Worm (Caenorhabditis elegans) whole organism, young adult: ENCODE measurements around the gene pan-1.

Experiments
- B0019.2 ChIP-seq: fragments of 200-800 bp; sonication (Bioruptor generic); conservative IDR thresholded peaks from 2 replicates; pipeline ENCODE4 v1.3.6; 2022; ENCODE audit warnings: missing genetic modification reagents, missing genetic modification characterization, missing compliant biosample characterization
- B0261.1 ChIP-seq: sonication (generic microtip); optimal IDR thresholded peaks from 2 replicates; lab custom pipeline; 2016; ENCODE audit warnings: mild to moderate bottlenecking, missing genetic modification characterization, moderate library complexity, missing compliant biosample characterization
- B0336.3 ChIP-seq: fragments of 200-800 bp; sonication (Bioruptor generic); IDR thresholded peaks from 2 replicates; pipeline ENCODE4 v1.3.6; 2022; ENCODE audit warnings: missing genetic modification characterization, missing compliant biosample characterization
- C06A6.2 ChIP-seq: fragments of 200-800 bp; sonication (Bioruptor generic); conservative IDR thresholded peaks from 2 replicates; pipeline ENCODE4 v1.3.6; 2022; ENCODE audit warnings: missing genetic modification characterization, missing compliant biosample characterization
- F37B4.10 ChIP-seq: fragments of 200-800 bp; sonication (Bioruptor generic); IDR thresholded peaks from 2 replicates; pipeline ENCODE4 v1.3.6; 2022; ENCODE audit warnings: missing genetic modification characterization, missing compliant biosample characterization
- F49E8.2 ChIP-seq: sonication (generic microtip); optimal IDR thresholded peaks from 3 replicates; lab custom pipeline; 2017; ENCODE audit warnings: missing genetic modification characterization, mild to moderate bottlenecking, missing compliant biosample characterization, antibody characterized with exemption, moderate library complexity; ENCODE audit not compliant: insufficient read depth
- F55B11.4 ChIP-seq: sonication (generic microtip); optimal IDR thresholded peaks from 2 replicates; lab custom pipeline; 2016; ENCODE audit warnings: missing compliant biosample characterization, missing genetic modification characterization, borderline replicate concordance; ENCODE audit not compliant: insufficient read depth
- F57A8.1 ChIP-seq: fragments of 200-800 bp; sonication (Bioruptor generic); optimal IDR thresholded peaks from 2 replicates; lab custom pipeline; 2018; ENCODE audit warnings: mild to moderate bottlenecking, missing genetic modification characterization, moderate library complexity, missing compliant biosample characterization
- Y67H2A.10 ChIP-seq: fragments of 200-800 bp; sonication (Bioruptor generic); conservative IDR thresholded peaks from 2 replicates; pipeline ENCODE4 v1.3.6; 2022; ENCODE audit warnings: missing genetic modification reagents, missing genetic modification characterization, missing compliant biosample characterization
- aptf-2 ChIP-seq: fragments of 200-800 bp; sonication (Bioruptor generic); conservative IDR thresholded peaks from 2 replicates; pipeline ENCODE4 v1.3.6; 2022; ENCODE audit warnings: missing genetic modification reagents, missing genetic modification characterization, missing compliant biosample characterization
- aptf-3 ChIP-seq: fragments of 200-800 bp; sonication (Bioruptor generic); IDR thresholded peaks from 2 replicates; pipeline ENCODE4 v1.3.6; 2022; ENCODE audit warnings: missing genetic modification characterization, missing compliant biosample characterization
- ccch-3 ChIP-seq: fragments of 200-800 bp; sonication (Bioruptor generic); optimal IDR thresholded peaks from 2 replicates; lab custom pipeline; 2018; ENCODE audit warnings: mild to moderate bottlenecking, missing genetic modification characterization, missing compliant biosample characterization
- ceh-79 ChIP-seq: sonication (generic microtip); optimal IDR thresholded peaks from 2 replicates; lab custom pipeline; 2017; ENCODE audit warnings: mild to moderate bottlenecking, missing genetic modification characterization, missing compliant biosample characterization
- chd-7 ChIP-seq: sonication (generic microtip); optimal IDR thresholded peaks from 2 replicates; lab custom pipeline; 2016; ENCODE audit warnings: mild to moderate bottlenecking, missing genetic modification characterization, moderate library complexity, missing compliant biosample characterization
- die-1 ChIP-seq: sonication (generic microtip); optimal IDR thresholded peaks from 2 replicates; lab custom pipeline; 2016; ENCODE audit warnings: missing genotype, mild to moderate bottlenecking, missing genetic modification characterization, missing compliant biosample characterization
- efl-1 ChIP-seq: fragments of 150-350 bp; optimal IDR thresholded peaks from 2 replicates; lab custom pipeline; 2014; ENCODE audit warnings: missing biosample characterization, missing genetic modification reagents, missing genetic modification characterization
- egl-18 ChIP-seq: fragments of 200-800 bp; sonication (Bioruptor generic); IDR thresholded peaks from 2 replicates; pipeline ENCODE4 v1.3.6; 2022; ENCODE audit warnings: missing genetic modification reagents, missing genetic modification characterization, missing compliant biosample characterization
- egrh-3 ChIP-seq: fragments of 200-800 bp; sonication (Bioruptor generic); IDR thresholded peaks from 2 replicates; pipeline ENCODE4 v1.3.6; 2022; ENCODE audit warnings: missing genetic modification reagents, missing genetic modification characterization, missing compliant biosample characterization
- him-1 ChIP-seq: sonication (generic microtip); optimal IDR thresholded peaks from 2 replicates; lab custom pipeline; 2016; ENCODE audit warnings: missing genotype, missing genetic modification reagents, missing genetic modification characterization, missing compliant biosample characterization
- hmg-1.2 ChIP-seq: fragments of 200-800 bp; sonication (Bioruptor generic); IDR thresholded peaks from 2 replicates; pipeline ENCODE4 v1.3.6; 2022; ENCODE audit warnings: missing genetic modification reagents, missing genetic modification characterization, missing compliant biosample characterization
- let-526 ChIP-seq: fragments of 200-800 bp; sonication (Bioruptor generic); IDR thresholded peaks from 2 replicates; pipeline ENCODE4 v1.3.6; 2022; ENCODE audit warnings: missing genetic modification reagents, missing genetic modification characterization, missing compliant biosample characterization
- lin-40 ChIP-seq: sonication (generic microtip); optimal IDR thresholded peaks from 2 replicates; lab custom pipeline; 2016; ENCODE audit warnings: missing genetic modification characterization, mild to moderate bottlenecking, missing compliant biosample characterization, missing genotype, missing genetic modification reagents
- lir-1 ChIP-seq: fragments of 200-800 bp; sonication (Bioruptor generic); conservative IDR thresholded peaks from 2 replicates; pipeline ENCODE4 v1.3.6; 2022; ENCODE audit warnings: missing genetic modification reagents, missing genetic modification characterization, missing compliant biosample characterization
- madf-8 ChIP-seq: fragments of 200-800 bp; sonication (Bioruptor generic); conservative IDR thresholded peaks from 2 replicates; pipeline ENCODE4 v1.3.6; 2022; ENCODE audit warnings: missing genetic modification reagents, missing genetic modification characterization, missing compliant biosample characterization
- nfya-2 ChIP-seq: fragments of 200-800 bp; sonication (Bioruptor generic); IDR thresholded peaks from 2 replicates; pipeline ENCODE4 v1.3.6; 2022; ENCODE audit warnings: missing genetic modification reagents, missing genetic modification characterization, missing compliant biosample characterization
- nfyb-1 ChIP-seq: fragments of 200-800 bp; sonication (Bioruptor generic); IDR thresholded peaks from 2 replicates; pipeline ENCODE4 v1.3.6; 2022; ENCODE audit warnings: missing genetic modification reagents, missing genetic modification characterization, missing compliant biosample characterization
- nhr-27 ChIP-seq: fragments of 200-800 bp; sonication (Bioruptor generic); optimal IDR thresholded peaks from 2 replicates; lab custom pipeline; 2018; ENCODE audit warnings: mild to moderate bottlenecking, missing genetic modification characterization, moderate library complexity, missing compliant biosample characterization
- pha-4 ChIP-seq: fragments of 150-350 bp; sonication (generic microtip); optimal IDR thresholded peaks from 2 replicates; lab custom pipeline; 2014; ENCODE audit warnings: missing biosample characterization, missing genetic modification reagents, missing genetic modification characterization
- rpc-1 ChIP-seq, 2 experiments: fragments of 150-350 bp in 1 of 2; sonication (generic microtip) in 1 of 2; optimal IDR thresholded peaks; 2 replicates each; lab custom pipeline; 2014 to 2018; ENCODE audit warnings: missing biosample characterization in 1 of 2, missing genetic modification characterization in 1 of 2, missing genetic modification reagents in 1 of 2, missing genotype in 1 of 2
- tbp1 ChIP-seq: fragments of 200-800 bp; sonication (Bioruptor generic); optimal IDR thresholded peaks from 2 replicates; lab custom pipeline; 2018; ENCODE audit warnings: mild to moderate bottlenecking, missing genetic modification characterization, missing compliant biosample characterization
- xnd-1 ChIP-seq: sonication (generic microtip); optimal IDR thresholded peaks from 2 replicates; lab custom pipeline; 2016; ENCODE audit warnings: missing genotype, missing genetic modification reagents, missing genetic modification characterization, missing compliant biosample characterization
- ztf-22 ChIP-seq: fragments of 200-800 bp; sonication (Bioruptor generic); optimal IDR thresholded peaks from 2 replicates; lab custom pipeline; 2018; ENCODE audit warnings: mild to moderate bottlenecking, missing genetic modification characterization, moderate library complexity, missing compliant biosample characterization

The pan-1 gene

DNA sequence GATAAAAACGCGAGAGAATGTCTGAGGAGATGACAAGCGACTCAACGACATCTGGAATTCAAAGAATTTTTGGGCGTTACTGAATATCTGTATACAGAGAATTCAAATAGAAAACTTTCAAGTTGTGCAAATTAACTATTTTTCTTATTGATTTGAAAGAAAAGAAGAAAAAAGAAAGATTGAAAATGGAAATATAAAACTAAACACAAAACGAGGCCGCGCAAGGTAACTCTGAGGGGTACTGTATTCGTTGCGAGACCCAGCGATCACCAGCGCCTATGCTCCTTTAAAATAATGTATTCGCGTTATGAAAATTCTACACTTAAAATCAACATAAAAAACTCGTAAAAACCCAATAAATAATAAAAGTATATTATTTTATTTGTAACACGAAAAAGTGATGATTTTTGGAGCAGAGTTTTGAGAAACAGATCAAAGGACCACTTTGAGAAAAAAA lies 33.3 kb downstream of the pan-1 start, which contains the start of gene asb-1 (continued):
- peak; percentile 78 for TF ChIP-seq xnd-1 (tag; lab: Kevin White, UChicago)
- no peak for TF ChIP-seq let-526
- no peak for TF ChIP-seq lin-40 (tag; lab: Kevin White, UChicago)
- TF ChIP-seq chd-7 (tag; lab: Kevin White, UChicago), result no peak
- no peak for TF ChIP-seq F57A8.1 (GFP tag; lab: Kevin White, UChicago)
- TF ChIP-seq madf-8 (GFP tag; lab: Robert Waterston, UW), result peak; percentile 72
- TF ChIP-seq B0336.3, result 0 out of 2 replicates have a peak, but pooled peaks have one; percentile 14
- TF ChIP-seq B0019.2 (GFP tag; lab: Robert Waterston, UW), result no peak
- TF ChIP-seq aptf-3 (GFP tag; lab: Robert Waterston, UW), result no peak
- no peak for TF ChIP-seq pha-4 (tag; lab: Kevin White, UChicago)

DNA sequence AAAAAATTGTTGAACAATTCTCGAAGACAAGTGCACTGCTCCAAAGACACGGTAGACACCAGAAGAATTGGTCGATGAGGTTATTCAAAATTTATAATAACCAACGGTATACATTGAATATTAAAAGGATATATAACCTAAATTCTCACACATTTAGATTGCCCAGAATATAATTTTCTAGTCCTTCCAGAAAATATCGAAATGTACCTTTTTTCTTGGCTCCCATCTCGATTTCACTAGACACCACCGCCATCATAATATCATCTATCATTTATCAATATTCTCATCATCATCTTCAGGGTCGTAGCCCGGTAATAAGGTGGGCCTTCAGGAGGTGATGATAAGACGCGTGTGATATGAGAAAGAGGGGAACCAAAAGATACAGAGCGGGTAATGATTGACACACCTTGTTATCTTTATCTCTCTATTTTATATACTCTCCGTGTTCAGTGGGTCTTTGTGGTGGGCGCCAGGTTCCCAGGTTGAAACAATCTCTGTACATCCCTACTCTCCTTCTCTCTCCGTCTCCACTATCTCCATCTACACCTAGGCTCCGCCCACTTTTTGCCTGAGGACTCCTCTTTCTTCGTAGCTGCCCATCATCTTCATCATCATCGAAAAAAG lies 37.7 kb downstream of the pan-1 start, which contains the start of gene mab-21:
Gene mab-21, plus strand, starts transcription at position 615 of the 624 bp plus-strand sequence.
- TF ChIP-seq nfyb-1 (GFP tag; lab: Robert Waterston, UW) (0 out of 2 replicates have a peak, but pooled peaks have one; percentile 15), B0261.1 (tag; lab: Kevin White, UChicago) (no peak)

DNA sequence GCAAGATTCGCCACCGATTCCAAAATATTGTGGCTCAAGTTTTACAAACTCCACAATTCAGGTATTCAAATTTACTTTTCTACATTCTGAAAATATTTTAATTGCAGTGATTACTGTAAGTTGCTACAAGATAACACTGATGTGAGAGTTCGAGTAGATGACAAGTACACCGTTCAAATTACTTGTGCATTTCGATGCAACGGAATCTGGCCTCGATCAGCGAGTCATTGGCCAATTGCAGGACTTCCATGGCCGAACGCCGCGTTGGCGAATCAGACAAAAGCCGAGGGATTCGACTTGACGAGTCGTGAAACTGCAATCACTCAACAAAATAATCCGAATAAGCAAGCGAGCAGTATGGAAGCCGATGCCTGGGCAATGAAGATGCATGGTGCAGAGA lies 38.7 kb downstream of the pan-1 start:
- TF ChIP-seq nfyb-1 (GFP tag; lab: Robert Waterston, UW) (0 out of 2 replicates have a peak, but pooled peaks have one; percentile 23), C06A6.2 (no peak), F37B4.10 (GFP tag; lab: Robert Waterston, UW) (no peak)

DNA sequence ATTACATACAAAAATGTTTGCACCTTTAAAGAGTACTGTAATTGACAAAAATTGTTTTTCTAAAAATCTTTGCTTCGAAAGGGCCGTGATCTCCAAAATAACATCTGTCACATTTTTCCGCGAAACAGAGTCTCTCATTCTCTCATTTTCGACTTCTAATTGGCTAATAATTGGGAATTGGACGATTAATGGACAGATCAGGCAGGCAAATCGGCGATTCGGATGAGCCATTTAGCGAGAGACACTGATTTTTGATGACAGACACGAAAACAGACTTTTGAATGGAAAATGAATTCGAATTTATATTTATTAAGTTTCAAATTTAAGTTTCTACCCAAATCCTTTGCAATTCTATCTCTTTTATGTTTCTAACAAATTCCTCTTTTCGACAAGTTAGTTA lies 41.3 kb downstream of the pan-1 start:
- no peak for TF ChIP-seq aptf-2 (GFP tag; lab: Robert Waterston, UW)
- TF ChIP-seq ztf-22 (GFP tag; lab: Kevin White, UChicago), result no peak
- TF ChIP-seq lir-1 (GFP tag; lab: Robert Waterston, UW), result no peak
- no peak for TF ChIP-seq him-1
- TF ChIP-seq B0261.1 (tag; lab: Kevin White, UChicago), result no peak
- no peak for TF ChIP-seq ccch-3
- no peak for TF ChIP-seq nfya-2
- no peak for TF ChIP-seq F55B11.4 (tag; lab: Kevin White, UChicago)
- no peak for TF ChIP-seq nhr-27 (tag; lab: Kevin White, UChicago)
- no peak for TF ChIP-seq egl-18 (GFP tag; lab: Robert Waterston, UW)
- TF ChIP-seq efl-1 (GFP tag; lab: Kevin White, UChicago), result no peak
- no peak for TF ChIP-seq tbp1 (GFP tag; lab: Kevin White, UChicago)

DNA sequence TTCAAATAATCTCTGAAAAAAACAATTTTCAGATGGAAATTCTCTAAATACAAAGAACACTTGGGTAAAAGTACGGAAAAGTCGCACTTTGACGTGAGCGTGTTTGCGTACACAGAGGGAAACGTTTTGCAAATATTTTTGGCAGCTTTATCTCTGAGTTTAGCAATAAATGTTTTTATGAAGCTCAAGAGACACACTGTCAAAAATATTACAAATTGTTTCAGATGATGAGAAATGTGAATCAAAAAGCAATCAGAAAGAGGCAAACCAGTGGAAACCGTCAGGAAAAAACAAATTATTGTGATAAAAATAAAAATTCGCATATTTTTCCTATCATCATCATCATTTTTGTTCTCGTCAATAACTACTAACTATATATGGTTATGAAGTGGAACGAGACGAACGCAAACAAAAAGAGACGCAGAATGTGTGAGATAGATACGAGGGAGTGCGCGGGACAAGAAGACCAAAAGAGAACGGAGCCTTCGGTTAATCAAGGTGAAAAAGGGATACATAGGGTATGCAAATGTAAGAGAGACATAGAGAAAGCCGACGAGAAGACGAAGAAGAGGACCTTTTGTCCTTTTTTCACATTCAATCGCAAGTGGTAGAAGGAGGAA lies 49.9 kb downstream of the pan-1 start, which contains the start of gene sel-2:
Gene sel-2, minus strand, starts transcription at position 51 of the 620 bp plus-strand sequence.
- no peak for TF ChIP-seq rpc-1 (optimal IDR thresholded peaks at IDR 0.05; lab: Kevin White, UChicago)
- no peak for TF ChIP-seq rpc-1 (tag; optimal IDR thresholded peaks at IDR 0.05; lab: Kevin White, UChicago)
- TF ChIP-seq egrh-3, result no peak
- peak; percentile 61; the same call in 1 of the 2 replicates for TF ChIP-seq hmg-1.2
- TF ChIP-seq Y67H2A.10 (GFP tag; lab: Robert Waterston, UW), result no peak
- TF ChIP-seq die-1 (tag; lab: Kevin White, UChicago), result no peak
- no peak for TF ChIP-seq ceh-79 (tag; lab: Kevin White, UChicago)
- no peak for TF ChIP-seq ztf-22 (GFP tag; lab: Kevin White, UChicago)
- no peak for TF ChIP-seq F49E8.2 (tag; lab: Kevin White, UChicago)
